Worm (Caenorhabditis elegans): ENCODE results near the gene sorb-1.

DNA sequence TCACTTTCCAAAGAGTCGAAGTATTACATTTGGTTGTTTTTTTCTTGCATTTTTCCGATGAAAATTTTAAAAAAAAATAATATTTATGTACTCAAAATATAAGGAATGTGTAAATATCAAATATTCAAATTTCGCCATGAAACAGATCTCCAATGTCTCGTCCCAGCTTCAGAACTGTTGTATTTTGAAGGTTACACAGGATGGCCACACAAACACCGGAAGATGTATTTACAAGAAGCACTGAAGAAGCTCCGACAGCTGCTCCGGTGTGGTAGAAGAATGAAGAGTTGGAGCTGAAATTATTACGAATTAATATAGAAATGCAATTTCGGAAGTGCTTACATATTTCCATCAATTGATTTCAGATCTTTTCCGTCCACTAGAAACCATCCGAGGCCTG is 32.2 kb downstream of the sorb-1 start:
- TF ChIP-seq hlh-11 (tag; optimal IDR thresholded peaks at IDR 0.05) (no peak), nhr-11 (tag; optimal IDR thresholded peaks at IDR 0.05) (no peak), aly-2 (tag; optimal IDR thresholded peaks at IDR 0.05) (no peak), fos-1 (tag; optimal IDR thresholded peaks at IDR 0.05) (no peak), mdl-1 (tag; optimal IDR thresholded peaks at IDR 0.05) (no peak), nhr-6 (tag; optimal IDR thresholded peaks at IDR 0.05) (no peak), dpl-1 (GFP tag; optimal IDR thresholded peaks at IDR 0.05) (no peak), egl-27 (tag; optimal IDR thresholded peaks at IDR 0.05) (no peak)

Measured in whole organism, L4 larva.